Worm (Caenorhabditis elegans) whole organism, late embryonic: Measurements from ENCODE around the gene grl-30.
"Not testable (repeated sequence)": the region's sequence is repeated elsewhere in the genome, so short reads cannot be mapped to it uniquely, and the experiment has no call there.

Source experiments
- C08G9.2 ChIP-seq: sonication (generic microtip); optimal IDR thresholded peaks from 2 replicates; lab custom pipeline; 2016; ENCODE audit warnings: mild to moderate bottlenecking, missing genetic modification characterization, moderate library complexity, missing compliant biosample characterization
- C38D4.7 ChIP-seq: fragments of 200-800 bp; sonication (Bioruptor generic); optimal IDR thresholded peaks from 2 replicates; lab custom pipeline; 2018; ENCODE audit warnings: mild to moderate bottlenecking, missing genetic modification characterization, moderate library complexity, missing compliant biosample characterization
- F13H6.1 ChIP-seq: sonication (generic microtip); optimal IDR thresholded peaks from 2 replicates; lab custom pipeline; 2016; ENCODE audit warnings: missing genetic modification characterization, missing compliant biosample characterization
- T23F11.4 ChIP-seq: fragments of 200-800 bp; sonication (Bioruptor generic); optimal IDR thresholded peaks from 2 replicates; lab custom pipeline; 2018; ENCODE audit warnings: mild to moderate bottlenecking, missing genetic modification characterization, missing compliant biosample characterization
- Y22D7AL.16 ChIP-seq: sonication (generic microtip); optimal IDR thresholded peaks from 2 replicates; lab custom pipeline; 2016; ENCODE audit warnings: missing genetic modification characterization, missing compliant biosample characterization
- ama-1 ChIP-seq: fragments of 150-350 bp; optimal IDR thresholded peaks from 2 replicates; lab custom pipeline; 2014
- ceh-14 ChIP-seq: sonication (generic microtip); optimal IDR thresholded peaks from 2 replicates; lab custom pipeline; 2016; ENCODE audit warnings: missing genotype, missing genetic modification characterization, missing compliant biosample characterization
- ceh-19 ChIP-seq: fragments of 200-800 bp; sonication (Bioruptor generic); optimal IDR thresholded peaks from 2 replicates; lab custom pipeline; 2018; ENCODE audit warnings: mild to moderate bottlenecking, missing genetic modification characterization, missing compliant biosample characterization
- ceh-2 ChIP-seq: sonication (generic microtip); optimal IDR thresholded peaks from 2 replicates; lab custom pipeline; 2016; ENCODE audit warnings: missing genotype, missing genetic modification characterization, missing compliant biosample characterization
- ceh-30 ChIP-seq: fragments of 150-350 bp; optimal IDR thresholded peaks from 2 replicates; lab custom pipeline; 2014; ENCODE audit warnings: missing biosample characterization, missing genetic modification characterization
- ceh-34 ChIP-seq: sonication (generic microtip); optimal IDR thresholded peaks from 2 replicates; lab custom pipeline; 2016; ENCODE audit warnings: mild to moderate bottlenecking, missing genetic modification characterization, missing compliant biosample characterization
- ceh-45 ChIP-seq: fragments of 200-800 bp; sonication (Bioruptor generic); IDR thresholded peaks from 2 replicates; pipeline ENCODE4 v1.3.6; 2022; ENCODE audit warnings: missing genetic modification reagents, missing genetic modification characterization, missing compliant biosample characterization
- ceh-6 ChIP-seq: fragments of 200-800 bp; sonication (Bioruptor generic); optimal IDR thresholded peaks from 2 replicates; lab custom pipeline; 2018; ENCODE audit warnings: mild to moderate bottlenecking, missing genetic modification characterization, missing compliant biosample characterization
- ceh-9 ChIP-seq: sonication (generic microtip); optimal IDR thresholded peaks from 2 replicates; lab custom pipeline; 2016; ENCODE audit warnings: mild to moderate bottlenecking, missing genetic modification characterization, inconsistent platforms, missing compliant biosample characterization
- che-1 ChIP-seq: sonication (generic microtip); optimal IDR thresholded peaks from 2 replicates; lab custom pipeline; 2016; ENCODE audit warnings: mild to moderate bottlenecking, missing genetic modification characterization, missing compliant biosample characterization
- dve-1 ChIP-seq: sonication (generic microtip); optimal IDR thresholded peaks from 2 replicates; lab custom pipeline; 2017; ENCODE audit warnings: antibody characterized with exemption, mild to moderate bottlenecking, missing genetic modification characterization, missing compliant biosample characterization
- ets-4 ChIP-seq: sonication (generic microtip); optimal IDR thresholded peaks from 2 replicates; lab custom pipeline; 2016; ENCODE audit warnings: missing genetic modification characterization, missing compliant biosample characterization
- fkh-10 ChIP-seq: fragments of 150-350 bp; optimal IDR thresholded peaks from 2 replicates; lab custom pipeline; 2014; ENCODE audit warnings: missing biosample characterization, missing genetic modification reagents, missing genetic modification characterization
- fkh-6 ChIP-seq: sonication (generic microtip); optimal IDR thresholded peaks from 2 replicates; lab custom pipeline; 2016; ENCODE audit warnings: missing genetic modification characterization, missing compliant biosample characterization
- gmeb-2 ChIP-seq: sonication (generic microtip); optimal IDR thresholded peaks from 2 replicates; lab custom pipeline; 2016; ENCODE audit warnings: missing genetic modification characterization, inconsistent platforms, missing compliant biosample characterization
- hlh-15 ChIP-seq: sonication (generic microtip); optimal IDR thresholded peaks from 2 replicates; lab custom pipeline; 2016; ENCODE audit warnings: missing genetic modification characterization, missing compliant biosample characterization
- hlh-8 ChIP-seq: sonication (generic microtip); optimal IDR thresholded peaks from 2 replicates; lab custom pipeline; 2016; ENCODE audit warnings: missing genotype, missing genetic modification characterization, missing compliant biosample characterization
- lim-6 ChIP-seq: sonication (generic microtip); optimal IDR thresholded peaks from 2 replicates; lab custom pipeline; 2016; ENCODE audit warnings: missing genetic modification characterization, missing compliant biosample characterization
- madf-2 ChIP-seq: sonication (generic microtip); optimal IDR thresholded peaks from 2 replicates; lab custom pipeline; 2017; ENCODE audit warnings: missing genetic modification characterization, missing compliant biosample characterization
- mec-3 ChIP-seq: sonication (generic microtip); optimal IDR thresholded peaks from 2 replicates; lab custom pipeline; 2016; ENCODE audit warnings: borderline replicate concordance, missing genetic modification characterization, missing compliant biosample characterization
- nhr-11 ChIP-seq: fragments of 150-350 bp; optimal IDR thresholded peaks from 2 replicates; lab custom pipeline; 2014; ENCODE audit warnings: missing biosample characterization, missing genetic modification characterization
- nhr-232 ChIP-seq: sonication (generic microtip); optimal IDR thresholded peaks from 2 replicates; lab custom pipeline; 2016; ENCODE audit warnings: missing genetic modification characterization, missing compliant biosample characterization
- npax-4 ChIP-seq: sonication (generic microtip); optimal IDR thresholded peaks from 2 replicates; lab custom pipeline; 2016; ENCODE audit warnings: missing genetic modification characterization, missing compliant biosample characterization
- pha-4 ChIP-seq: fragments of 150-350 bp; optimal IDR thresholded peaks from 2 replicates; lab custom pipeline; 2018; ENCODE audit warnings: missing biosample characterization, missing genetic modification reagents, missing genetic modification characterization
- pqm-1 ChIP-seq: sonication (generic microtip); optimal IDR thresholded peaks from 2 replicates; lab custom pipeline; 2016; ENCODE audit warnings: missing genetic modification characterization, missing compliant biosample characterization
- ref-2 ChIP-seq: sonication (generic microtip); optimal IDR thresholded peaks from 2 replicates; lab custom pipeline; 2016; ENCODE audit warnings: missing genetic modification characterization, missing compliant biosample characterization
- ttx-3 ChIP-seq: sonication (generic microtip); optimal IDR thresholded peaks from 2 replicates; lab custom pipeline; 2016; ENCODE audit warnings: missing genetic modification reagents, missing genetic modification characterization, missing compliant biosample characterization
- unc-3 ChIP-seq, 2 experiments: fragments of 200-800 bp in 1 of 2; sonication (Bioruptor generic) in 1 of 2; sonication (generic microtip) in 1 of 2; conservative IDR thresholded peaks in 1 of 2; optimal IDR thresholded peaks in 1 of 2; 2 replicates each; pipeline versions ENCODE4 v1.3.6 to Lab custom; 2016 to 2022; ENCODE audit warnings: missing compliant biosample characterization in 2 of 2, missing genetic modification characterization in 2 of 2, missing genetic modification reagents in 1 of 2
- unc-42 ChIP-seq: sonication (generic microtip); optimal IDR thresholded peaks from 2 replicates; lab custom pipeline; 2016; ENCODE audit warnings: missing genotype, missing genetic modification characterization, missing compliant biosample characterization
- unc-55 ChIP-seq: sonication (generic microtip); optimal IDR thresholded peaks from 2 replicates; lab custom pipeline; 2017; ENCODE audit warnings: missing biosample characterization, missing genetic modification reagents, missing genetic modification characterization
- unc-86 ChIP-seq: sonication (generic microtip); optimal IDR thresholded peaks from 2 replicates; lab custom pipeline; 2016; ENCODE audit warnings: missing genetic modification characterization, missing compliant biosample characterization
- zip-5 ChIP-seq: sonication (generic microtip); optimal IDR thresholded peaks from 2 replicates; lab custom pipeline; 2016; ENCODE audit warnings: missing genetic modification characterization, missing compliant biosample characterization

The grl-30 gene

DNA sequence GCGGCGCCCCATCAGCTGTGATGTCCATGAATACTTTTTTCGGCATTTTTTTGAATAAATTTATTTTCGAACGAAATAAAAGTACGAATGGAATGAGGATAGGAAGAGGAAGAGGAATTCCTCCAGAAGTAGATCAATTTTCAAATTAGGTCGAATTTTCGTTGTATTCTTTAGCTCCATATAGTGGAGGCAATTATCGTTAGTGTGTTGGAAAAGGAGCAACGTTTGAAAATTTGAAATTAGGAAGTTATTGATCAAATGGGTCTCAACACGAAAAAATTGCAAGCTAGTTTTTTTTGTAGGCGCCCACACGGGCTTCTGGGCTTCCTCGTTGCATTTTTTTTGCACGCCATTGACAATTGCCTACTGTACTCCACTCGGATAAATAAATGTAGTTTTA, 36.0 kb downstream of the grl-30 start, which contains the start of gene T22F3.12:
Gene T22F3.12 (minus strand): TSS at position 101 of the 400 bp plus-strand sequence.
- no peak for TF ChIP-seq Y22D7AL.16 (tag; lab: Kevin White, UChicago)
- no peak for TF ChIP-seq ref-2 (tag; lab: Kevin White, UChicago)
- TF ChIP-seq ceh-19 (GFP tag; lab: Kevin White, UChicago) = no peak
- no peak for TF ChIP-seq ceh-45 (GFP tag; lab: Robert Waterston, UW)
- no peak for TF ChIP-seq pha-4
- TF ChIP-seq ets-4 (tag; lab: Kevin White, UChicago) = no peak
- no peak for TF ChIP-seq unc-86 (tag; lab: Kevin White, UChicago)
- TF ChIP-seq che-1 (tag; lab: Kevin White, UChicago) = no peak
- no peak for TF ChIP-seq mec-3 (tag; lab: Kevin White, UChicago)
- TF ChIP-seq F13H6.1 (tag; lab: Kevin White, UChicago) = no peak
- no peak for TF ChIP-seq dve-1
- TF ChIP-seq nhr-232 (tag; lab: Kevin White, UChicago) = no peak
- no peak for TF ChIP-seq T23F11.4 (GFP tag; lab: Kevin White, UChicago)
- TF ChIP-seq C08G9.2 (tag; lab: Kevin White, UChicago) = no peak
- no peak for TF ChIP-seq nhr-11
- TF ChIP-seq madf-2 (tag; lab: Kevin White, UChicago) = no peak
- no peak for TF ChIP-seq unc-42 (tag; lab: Kevin White, UChicago)
- TF ChIP-seq, all 69 proteins: peak for 0

ce11 chrV:3594936-3595335, 38.9 kb downstream of the grl-30 start, which contains the start of gene srh-213:
srh-213 (minus strand) TSS chrV:3595036.
- TF ChIP-seq gmeb-2 (tag; lab: Kevin White, UChicago) (no peak), fkh-6 (tag; lab: Kevin White, UChicago) (no peak), madf-2 (tag; lab: Kevin White, UChicago) (no peak), npax-4 (tag; lab: Kevin White, UChicago) (no peak), unc-3 (GFP tag; conservative IDR thresholded peaks at IDR 0.05; lab: Robert Waterston, UW) (no peak), unc-3 (tag; optimal IDR thresholded peaks at IDR 0.05; lab: Kevin White, UChicago) (no peak)

- not testable (repeated sequence) for TF ChIP-seq hlh-8 (tag; lab: Kevin White, UChicago); unc-3 (GFP tag; conservative IDR thresholded peaks at IDR 0.05; lab: Robert Waterston, UW); unc-3 (tag; optimal IDR thresholded peaks at IDR 0.05; lab: Kevin White, UChicago); unc-55 (GFP tag; lab: Kevin White, UChicago)
These were observed 41.0 kb downstream of the grl-30 start, which contains the start of gene srh-212 for ce11 chrV:3597052-3597451. srh-212 (minus strand) TSS chrV:3597152.

ce11 chrV:3600570-3600969, 44.5 kb downstream of the grl-30 start, which contains the start of gene T22F3.7:
T22F3.7 (minus strand) TSS chrV:3600670.
- TF ChIP-seq fkh-6 (tag; lab: Kevin White, UChicago) = no peak
- TF ChIP-seq ceh-19 (GFP tag; lab: Kevin White, UChicago) = no peak
- TF ChIP-seq hlh-8 (tag; lab: Kevin White, UChicago) = no peak
- no peak for TF ChIP-seq nhr-11

- TF ChIP-seq hlh-8 (tag; lab: Kevin White, UChicago) = no peak
- no peak for TF ChIP-seq ceh-34 (tag; lab: Kevin White, UChicago)
- no peak for TF ChIP-seq Y22D7AL.16 (tag; lab: Kevin White, UChicago)
- no peak for TF ChIP-seq npax-4 (tag; lab: Kevin White, UChicago)
- no peak for TF ChIP-seq nhr-11
- TF ChIP-seq C38D4.7 = no peak
- no peak for TF ChIP-seq pqm-1
- no peak for TF ChIP-seq ceh-6 (GFP tag; lab: Kevin White, UChicago)
- no peak for TF ChIP-seq ttx-3
- TF ChIP-seq madf-2 (tag; lab: Kevin White, UChicago) = no peak
These were observed 49.2 kb downstream of the grl-30 start, which contains the start of gene T22F3.8 for ce11 chrV:3605325-3605724. T22F3.8 (minus strand) TSS chrV:3605425.

- TF ChIP-seq ets-4 (tag; lab: Kevin White, UChicago) (no peak), lim-6 (tag; lab: Kevin White, UChicago) (no peak), ceh-30 (tag; lab: Kevin White, UChicago) (no peak), zip-5 (tag; lab: Kevin White, UChicago) (no peak), madf-2 (tag; lab: Kevin White, UChicago) (no peak), ceh-19 (GFP tag; lab: Kevin White, UChicago) (no peak), ceh-14 (no peak), fkh-10 (no peak), ceh-9 (tag; lab: Kevin White, UChicago) (no peak), unc-86 (tag; lab: Kevin White, UChicago) (no peak), ama-1 (lab: Kevin White, UChicago) (no peak), ceh-2 (tag; lab: Kevin White, UChicago) (no peak), pqm-1 (no peak), hlh-15 (tag; lab: Kevin White, UChicago) (no peak), gmeb-2 (tag; lab: Kevin White, UChicago) (no peak)
- TF ChIP-seq, all 69 proteins: peak for 0
These were observed 50.3 kb downstream of the grl-30 start for ce11 chrV:3606391-3606790.
